Fruit fly (Drosophila melanogaster): ENCODE data around the gene CG13999.
A peak's percentile ranks its signal among the peaks of the same experiment; 100 is the strongest.

Gene CG13999

dm6 chr2L:5986094-5986493, 29.8 kb upstream of the CG13999 start, which contains the start of gene ifc (continued):
- TF ChIP-seq wek (GFP tag; optimal IDR thresholded peaks at IDR 0.05), result peak; percentile 30
- TF ChIP-seq pzg (GFP tag; optimal IDR thresholded peaks at IDR 0.05), result peak; percentile 96
- no peak for TF ChIP-seq CG14014 (GFP tag; IDR thresholded peaks at IDR 0.05)
- TF ChIP-seq Hr3 (GFP tag; optimal IDR thresholded peaks at IDR 0.05), result peak; percentile 30
- TF ChIP-seq wdn (GFP tag; IDR thresholded peaks at IDR 0.05), result no peak
- TF ChIP-seq ems (GFP tag; optimal IDR thresholded peaks at IDR 0.05), result peak; percentile 38
- TF ChIP-seq CG15073 (GFP tag; optimal IDR thresholded peaks at IDR 0.05), result no peak
- peak; percentile 53 for TF ChIP-seq fu2 (GFP tag; optimal IDR thresholded peaks at IDR 0.05)
- TF ChIP-seq sens-2 (GFP tag; IDR thresholded peaks at IDR 0.05), result no peak
- no peak for TF ChIP-seq CG3407 (GFP tag; optimal IDR thresholded peaks at IDR 0.05)
- no peak for TF ChIP-seq Doc3 (GFP tag; IDR thresholded peaks at IDR 0.05; ENCODE audit: partially characterized antibody)
- TF ChIP-seq ash1 (GFP tag; optimal IDR thresholded peaks at IDR 0.05), result peak; percentile 23
- peak; percentile 13 for TF ChIP-seq CG31365 (tag; optimal IDR thresholded peaks at IDR 0.05)
- TF ChIP-seq Dref (GFP tag; IDR thresholded peaks at IDR 0.05), result no peak
- TF ChIP-seq CG4360 (GFP tag; IDR thresholded peaks at IDR 0.05), result no peak
- TF ChIP-seq zfh1 (GFP tag; IDR thresholded peaks at IDR 0.05), result no peak
- peak; percentile 69 for TF ChIP-seq HmgD (GFP tag; optimal IDR thresholded peaks at IDR 0.05)
- TF ChIP-seq insv (GFP tag; optimal IDR thresholded peaks at IDR 0.05), result peak in 1 of 2 experiments; percentile 44
- TF ChIP-seq HHEX (GFP tag; optimal IDR thresholded peaks at IDR 0.05), result peak; percentile 31
- 0 out of 2 replicates have a peak, but pooled peaks have one; percentile 13 for TF ChIP-seq CG6272 (GFP tag; IDR thresholded peaks at IDR 0.05)
- peak; percentile 33 for TF ChIP-seq CG4820 (GFP tag; optimal IDR thresholded peaks at IDR 0.05)
- TF ChIP-seq CG10565 (GFP tag; optimal IDR thresholded peaks at IDR 0.05), result no peak
- TF ChIP-seq nau (GFP tag; optimal IDR thresholded peaks at IDR 0.05), result no peak
- peak; percentile 32 for TF ChIP-seq Side (GFP tag; optimal IDR thresholded peaks at IDR 0.05)
- TF ChIP-seq CG2199 (GFP tag; IDR thresholded peaks at IDR 0.05), result no peak
- TF ChIP-seq CG11695 (GFP tag; IDR thresholded peaks at IDR 0.05), result no peak
- TF ChIP-seq peb (GFP tag; IDR thresholded peaks at IDR 0.05), result no peak
- no peak for TF ChIP-seq org-1 (GFP tag; optimal IDR thresholded peaks at IDR 0.05)
- TF ChIP-seq Hr39 (optimal IDR thresholded peaks at IDR 0.05), result no peak
- TF ChIP-seq CG13775 (GFP tag; optimal IDR thresholded peaks at IDR 0.05), result peak; percentile 59
- TF ChIP-seq nom (GFP tag; optimal IDR thresholded peaks at IDR 0.05), result peak; percentile 46
- TF ChIP-seq CG30020 (tag; optimal IDR thresholded peaks at IDR 0.05), result peak; percentile 96
- no peak for TF ChIP-seq CG10959 (GFP tag; IDR thresholded peaks at IDR 0.05)
- TF ChIP-seq jigr1 (GFP tag; IDR thresholded peaks at IDR 0.05), result no peak
- no peak for TF ChIP-seq fd102C (GFP tag; optimal IDR thresholded peaks at IDR 0.05)
- TF ChIP-seq caup (GFP tag; optimal IDR thresholded peaks at IDR 0.05; ENCODE audit: severe bottlenecking), result peak; percentile 17
- peak; percentile 36 for TF ChIP-seq pfk (GFP tag; optimal IDR thresholded peaks at IDR 0.05)
- no peak for TF ChIP-seq Mrtf (GFP tag; IDR thresholded peaks at IDR 0.05)
- TF ChIP-seq Hmr (GFP tag; optimal IDR thresholded peaks at IDR 0.05), result peak; percentile 73
- peak; percentile 31 for TF ChIP-seq CG4854 (GFP tag; optimal IDR thresholded peaks at IDR 0.05)
- no peak for TF ChIP-seq CG10431 (GFP tag; optimal IDR thresholded peaks at IDR 0.05)
- no peak for TF ChIP-seq Atf6 (GFP tag; IDR thresholded peaks at IDR 0.05)
- TF ChIP-seq pho (GFP tag; optimal IDR thresholded peaks at IDR 0.05), result peak; percentile 35
- TF ChIP-seq CG17912 (GFP tag; optimal IDR thresholded peaks at IDR 0.05), result no peak
- no peak for TF ChIP-seq Scr (GFP tag; IDR thresholded peaks at IDR 0.05; ENCODE audit: partially characterized antibody)
- TF ChIP-seq CG13424 (tag; optimal IDR thresholded peaks at IDR 0.05), result peak; percentile 60
- peak; percentile 46 for TF ChIP-seq Jarid2 (GFP tag; optimal IDR thresholded peaks at IDR 0.05)
- no peak for TF ChIP-seq CG17361 (GFP tag; IDR thresholded peaks at IDR 0.05)
- TF ChIP-seq corto (GFP tag; optimal IDR thresholded peaks at IDR 0.05), result no peak
- TF ChIP-seq CG3847 (GFP tag; IDR thresholded peaks at IDR 0.05), result no peak
- TF ChIP-seq lilli (GFP tag; optimal IDR thresholded peaks at IDR 0.05), result peak; percentile 76
- TF ChIP-seq CG10147 (GFP tag; optimal IDR thresholded peaks at IDR 0.05), result no peak
